Worm (Caenorhabditis elegans) whole organism, mixed stage, embryonic: ENCODE results near the gene C07E3.10.
A peak's percentile ranks its signal among the peaks of the same experiment; 100 is the strongest.

Experiments
- M03D4.4 ChIP-seq: sonication (generic microtip); optimal IDR thresholded peaks from 2 replicates; lab custom pipeline; 2017; ENCODE audit warnings: mild to moderate bottlenecking, missing genetic modification characterization, missing compliant biosample characterization
- blmp-1 ChIP-seq: fragments of 150-350 bp; optimal IDR thresholded peaks from 2 replicates; lab custom pipeline; 2014; ENCODE audit warnings: missing biosample characterization, missing genetic modification characterization
- ceh-39 ChIP-seq: fragments of 150-350 bp; optimal IDR thresholded peaks from 2 replicates; lab custom pipeline; 2014; ENCODE audit warnings: missing biosample characterization, missing genetic modification characterization
- ceh-43 ChIP-seq: fragments of 200-800 bp; sonication (Bioruptor generic); optimal IDR thresholded peaks from 2 replicates; lab custom pipeline; 2018; ENCODE audit warnings: mild to moderate bottlenecking, missing genetic modification characterization, moderate library complexity, missing compliant biosample characterization
- ceh-83 ChIP-seq: fragments of 200-800 bp; sonication (Bioruptor generic); optimal IDR thresholded peaks from 2 replicates; lab custom pipeline; 2018; ENCODE audit warnings: mild to moderate bottlenecking, missing genetic modification characterization, missing compliant biosample characterization
- ces-1 ChIP-seq: fragments of 150-350 bp; optimal IDR thresholded peaks from 2 replicates; lab custom pipeline; 2014; ENCODE audit warnings: missing biosample characterization, missing genetic modification reagents, missing genetic modification characterization
- cnd-1 ChIP-seq: fragments of 200-800 bp; sonication (Bioruptor generic); optimal IDR thresholded peaks from 2 replicates; lab custom pipeline; 2018; ENCODE audit warnings: mild to moderate bottlenecking, missing genetic modification characterization, missing compliant biosample characterization
- drap-1 ChIP-seq: fragments of 200-800 bp; sonication (Bioruptor generic); optimal IDR thresholded peaks from 3 replicates; lab custom pipeline; 2018; ENCODE audit warnings: mild to moderate bottlenecking, missing genetic modification characterization, missing compliant biosample characterization
- elt-1 ChIP-seq: sonication (generic microtip); optimal IDR thresholded peaks from 2 replicates; lab custom pipeline; 2017; ENCODE audit warnings: missing genetic modification characterization, mild to moderate bottlenecking, missing compliant biosample characterization, antibody characterized with exemption, moderate library complexity, borderline replicate concordance; ENCODE audit not compliant: insufficient read depth
- elt-3 ChIP-seq: fragments of 150-350 bp; optimal IDR thresholded peaks from 2 replicates; lab custom pipeline; 2014; ENCODE audit warnings: missing biosample characterization, missing genetic modification characterization
- ham-2 ChIP-seq: fragments of 200-800 bp; sonication (Bioruptor generic); optimal IDR thresholded peaks from 2 replicates; lab custom pipeline; 2018; ENCODE audit warnings: mild to moderate bottlenecking, missing genetic modification characterization, missing compliant biosample characterization
- hlh-1 ChIP-seq: fragments of 150-350 bp; optimal IDR thresholded peaks from 2 replicates; lab custom pipeline; 2014; ENCODE audit warnings: missing biosample characterization, missing genetic modification reagents, missing genetic modification characterization
- lin-13 ChIP-seq: fragments of 150-350 bp; optimal IDR thresholded peaks from 2 replicates; lab custom pipeline; 2014; ENCODE audit warnings: missing biosample characterization, missing genetic modification characterization
- lin-32 ChIP-seq: fragments of 200-800 bp; sonication (Bioruptor generic); optimal IDR thresholded peaks from 2 replicates; lab custom pipeline; 2018; ENCODE audit warnings: mild to moderate bottlenecking, missing genetic modification characterization, missing compliant biosample characterization
- lsy-2 ChIP-seq: fragments of 150-350 bp; optimal IDR thresholded peaks from 2 replicates; lab custom pipeline; 2014; ENCODE audit warnings: missing biosample characterization, missing genetic modification characterization
- mab-5 ChIP-seq: fragments of 150-350 bp; optimal IDR thresholded peaks from 2 replicates; lab custom pipeline; 2014; ENCODE audit warnings: missing biosample characterization, missing genetic modification characterization
- mep-1 ChIP-seq: fragments of 150-350 bp; optimal IDR thresholded peaks from 2 replicates; lab custom pipeline; 2017; ENCODE audit warnings: missing biosample characterization, missing genetic modification reagents, missing genetic modification characterization, inconsistent platforms
- mls-2 ChIP-seq: sonication (generic microtip); optimal IDR thresholded peaks from 2 replicates; lab custom pipeline; 2016; ENCODE audit warnings: mild to moderate bottlenecking, missing genetic modification characterization, moderate library complexity, missing compliant biosample characterization
- nhr-12 ChIP-seq: fragments of 150-350 bp; optimal IDR thresholded peaks from 2 replicates; lab custom pipeline; 2014; ENCODE audit warnings: missing biosample characterization, missing genetic modification characterization
- nhr-2 ChIP-seq: fragments of 150-350 bp; optimal IDR thresholded peaks from 2 replicates; lab custom pipeline; 2014; ENCODE audit warnings: missing biosample characterization, missing genetic modification characterization
- nhr-237 ChIP-seq: fragments of 150-350 bp; optimal IDR thresholded peaks from 2 replicates; lab custom pipeline; 2014; ENCODE audit warnings: missing biosample characterization, missing genetic modification characterization
- nhr-28 ChIP-seq: fragments of 150-350 bp; optimal IDR thresholded peaks from 2 replicates; lab custom pipeline; 2014; ENCODE audit warnings: missing biosample characterization, missing genetic modification characterization
- nhr-76 ChIP-seq: sonication (generic microtip); optimal IDR thresholded peaks from 2 replicates; lab custom pipeline; 2017; ENCODE audit warnings: missing biosample characterization, missing genetic modification characterization
- pha-4 ChIP-seq: fragments of 150-350 bp; optimal IDR thresholded peaks from 2 replicates; lab custom pipeline; 2018; ENCODE audit warnings: missing biosample characterization, missing genetic modification reagents, missing genetic modification characterization
- sem-2 ChIP-seq: fragments of 200-800 bp; sonication (Bioruptor generic); optimal IDR thresholded peaks from 2 replicates; lab custom pipeline; 2018; ENCODE audit warnings: mild to moderate bottlenecking, missing genetic modification characterization, missing compliant biosample characterization
- sptf-1 ChIP-seq: sonication (generic microtip); optimal IDR thresholded peaks from 2 replicates; lab custom pipeline; 2017; ENCODE audit warnings: mild to moderate bottlenecking, missing genetic modification characterization, moderate library complexity, missing compliant biosample characterization
- tbx-8 ChIP-seq: fragments of 200-800 bp; sonication (Bioruptor generic); optimal IDR thresholded peaks from 2 replicates; lab custom pipeline; 2018; ENCODE audit warnings: mild to moderate bottlenecking, missing genetic modification characterization, moderate library complexity, missing compliant biosample characterization
- unc-120 ChIP-seq: sonication (generic microtip); optimal IDR thresholded peaks from 2 replicates; lab custom pipeline; 2017; ENCODE audit warnings: missing genetic modification characterization, missing compliant biosample characterization; ENCODE audit not compliant: poor library complexity, severe bottlenecking
- unc-39 ChIP-seq: fragments of 150-350 bp; optimal IDR thresholded peaks from 2 replicates; lab custom pipeline; 2014; ENCODE audit warnings: missing biosample characterization, missing genetic modification characterization
- zip-8 ChIP-seq: fragments of 150-350 bp; optimal IDR thresholded peaks from 2 replicates; lab custom pipeline; 2014; ENCODE audit warnings: missing biosample characterization, missing genetic modification characterization
- ztf-11 ChIP-seq: fragments of 150-350 bp; optimal IDR thresholded peaks from 2 replicates; lab custom pipeline; 2014; ENCODE audit warnings: missing biosample characterization, missing genetic modification characterization

C07E3.10 gene

ce11 chrII:10325615-10326232, 20.5 kb upstream of the C07E3.10 start, which contains the start of gene appg-1:
TSS of gene appg-1 (plus strand) at chrII:10326041.
- TF ChIP-seq ces-1 (GFP tag; lab: Kevin White, UChicago) (no peak), nhr-76 (no peak), unc-120 (no peak), elt-1 (tag; lab: Kevin White, UChicago) (no peak), ztf-11 (tag; lab: Kevin White, UChicago) (no peak), mep-1 (tag; lab: Kevin White, UChicago) (no peak), nhr-237 (no peak), nhr-2 (tag; lab: Kevin White, UChicago) (no peak), drap-1 (GFP tag; lab: Kevin White, UChicago) (no peak), nhr-12 (tag; lab: Kevin White, UChicago) (no peak), mab-5 (no peak), tbx-8 (GFP tag; lab: Kevin White, UChicago) (no peak), nhr-28 (tag; lab: Kevin White, UChicago) (no peak), unc-39 (tag; lab: Kevin White, UChicago) (no peak), mls-2 (tag; lab: Kevin White, UChicago) (no peak)

ce11 chrII:10329754-10330153, 16.4 kb upstream of the C07E3.10 start:
- TF ChIP-seq lin-13 (tag; lab: Kevin White, UChicago) = no peak
- no peak for TF ChIP-seq nhr-28 (tag; lab: Kevin White, UChicago)
- TF ChIP-seq nhr-237 = no peak
- no peak for TF ChIP-seq pha-4 (tag; lab: Kevin White, UChicago)
- no peak for TF ChIP-seq drap-1 (GFP tag; lab: Kevin White, UChicago)
- no peak for TF ChIP-seq ces-1 (GFP tag; lab: Kevin White, UChicago)
- TF ChIP-seq ceh-43 (GFP tag; lab: Kevin White, UChicago) = no peak
- no peak for TF ChIP-seq mep-1 (tag; lab: Kevin White, UChicago)
- TF ChIP-seq M03D4.4 (tag; lab: Kevin White, UChicago) = no peak
- TF ChIP-seq sptf-1 = no peak
- no peak for TF ChIP-seq elt-1 (tag; lab: Kevin White, UChicago)
- no peak for TF ChIP-seq unc-39 (tag; lab: Kevin White, UChicago)
- no peak for TF ChIP-seq ztf-11 (tag; lab: Kevin White, UChicago)

DNA sequence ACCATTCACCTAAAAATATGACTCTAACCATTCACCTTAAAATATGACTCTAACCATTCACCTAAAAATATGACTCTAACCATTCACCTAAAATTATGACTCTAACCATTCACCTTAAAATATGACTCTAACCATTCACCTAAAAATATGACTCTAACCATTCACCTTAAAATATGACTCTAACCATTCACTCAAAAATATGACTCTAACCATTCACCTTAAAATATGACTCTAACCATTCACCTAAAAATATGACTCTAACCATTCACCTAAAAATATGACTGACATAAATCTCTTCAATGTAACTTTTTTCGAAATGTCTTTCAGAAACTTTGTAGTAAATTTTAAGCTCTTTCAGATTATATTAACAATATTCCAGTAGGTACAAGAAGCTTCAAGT, 10.0 kb upstream of the C07E3.10 start:
- TF ChIP-seq sptf-1 = peak; percentile 58

- TF ChIP-seq elt-3 (no peak), nhr-76 (no peak), nhr-237 (no peak), elt-1 (tag; lab: Kevin White, UChicago) (no peak), unc-120 (no peak), ces-1 (GFP tag; lab: Kevin White, UChicago) (no peak), ztf-11 (tag; lab: Kevin White, UChicago) (no peak), blmp-1 (tag; lab: Kevin White, UChicago) (no peak), M03D4.4 (tag; lab: Kevin White, UChicago) (no peak), tbx-8 (GFP tag; lab: Kevin White, UChicago) (no peak), lin-32 (GFP tag; lab: Kevin White, UChicago) (no peak), ham-2 (GFP tag; lab: Kevin White, UChicago) (no peak), sem-2 (GFP tag; lab: Kevin White, UChicago) (no peak), cnd-1 (tag; lab: Kevin White, UChicago) (no peak), mls-2 (tag; lab: Kevin White, UChicago) (no peak), lsy-2 (no peak), ceh-83 (GFP tag; lab: Kevin White, UChicago) (no peak), mep-1 (tag; lab: Kevin White, UChicago) (no peak), nhr-12 (tag; lab: Kevin White, UChicago) (no peak), nhr-28 (tag; lab: Kevin White, UChicago) (no peak)
- TF ChIP-seq, all 35 proteins: peak for 0
Measured at ce11 chrII:10345012-10345411, 1.2 kb upstream of the C07E3.10 start, which contains the start of gene pro-2. TSS of gene pro-2 (minus strand) at chrII:10345112.

DNA sequence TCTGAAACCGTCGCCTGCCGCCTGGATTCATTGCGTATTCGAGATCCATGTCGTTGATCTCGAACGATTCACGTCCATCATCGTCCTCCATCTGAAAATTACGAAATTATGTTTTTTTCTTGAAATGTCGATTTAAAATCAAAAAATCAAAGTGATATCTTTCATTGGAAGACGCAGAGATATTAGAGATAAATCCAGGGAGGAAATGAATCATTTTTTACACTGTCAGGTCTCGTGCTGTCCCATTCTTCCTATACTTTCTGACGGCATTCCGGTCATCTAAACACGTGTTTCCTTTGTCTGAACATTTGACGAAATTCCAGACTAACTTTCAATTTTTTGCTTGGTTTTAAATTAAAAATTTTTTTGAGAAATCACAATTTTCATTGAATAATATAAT, 3.7 kb downstream of the C07E3.10 start, which contains the start of gene stip-1:
Gene stip-1, minus strand, starts transcription at position 98 of the 400 bp plus-strand sequence.
- no peak for TF ChIP-seq lsy-2
- TF ChIP-seq nhr-76 = no peak
- TF ChIP-seq ztf-11 (tag; lab: Kevin White, UChicago) = no peak
- no peak for TF ChIP-seq nhr-2 (tag; lab: Kevin White, UChicago)
- no peak for TF ChIP-seq zip-8 (tag; lab: Kevin White, UChicago)
- no peak for TF ChIP-seq elt-1 (tag; lab: Kevin White, UChicago)
- no peak for TF ChIP-seq hlh-1 (tag; lab: Kevin White, UChicago)
- no peak for TF ChIP-seq elt-3
- no peak for TF ChIP-seq ceh-39 (tag; lab: Kevin White, UChicago)
